Worm (Caenorhabditis elegans) whole organism, L1 larva: ENCODE measurements around the gene coh-3.

Experiments used
- alr-1 ChIP-seq: fragments of 200-800 bp; sonication (Bioruptor generic); optimal IDR thresholded peaks from 2 replicates; lab custom pipeline; 2018; ENCODE audit warnings: borderline replicate concordance, mild to moderate bottlenecking, missing genetic modification characterization, missing compliant biosample characterization
- aly-2 ChIP-seq: fragments of 150-350 bp; optimal IDR thresholded peaks from 2 replicates; lab custom pipeline; 2014; ENCODE audit warnings: missing biosample characterization, missing genetic modification characterization
- blmp-1 ChIP-seq: fragments of 150-350 bp; optimal IDR thresholded peaks from 2 replicates; lab custom pipeline; 2014; ENCODE audit warnings: missing biosample characterization, missing genetic modification characterization
- ceh-63 ChIP-seq: fragments of 200-800 bp; sonication (Bioruptor generic); optimal IDR thresholded peaks from 2 replicates; lab custom pipeline; 2018; ENCODE audit warnings: mild to moderate bottlenecking, missing genetic modification characterization, missing compliant biosample characterization
- ceh-88 ChIP-seq: fragments of 200-800 bp; sonication (Bioruptor generic); IDR thresholded peaks from 2 replicates; pipeline ENCODE4 v1.3.6; 2022; ENCODE audit warnings: missing genetic modification characterization, missing compliant biosample characterization
- dpl-1 ChIP-seq, 3 experiments: fragments of 150-350 bp in 2 of 3; sonication (generic microtip) in 1 of 3; optimal IDR thresholded peaks; 2 replicates each; lab custom pipeline; 2014 to 2017; ENCODE audit warnings: missing biosample characterization in 3 of 3, missing genetic modification characterization in 3 of 3, missing genetic modification reagents in 3 of 3
- efl-1 ChIP-seq, 4 experiments: fragments of 150-350 bp; optimal IDR thresholded peaks in 3 of 4; peaks in 1 of 4; 1 replicate in 1 of 4; 2 replicates in 3 of 4; lab custom pipeline; 2014; ENCODE audit warnings: missing biosample characterization in 2 of 4, missing genetic modification characterization in 2 of 4, missing genetic modification reagents in 2 of 4
- efl-3 ChIP-seq: fragments of 200-800 bp; sonication (Bioruptor generic); optimal IDR thresholded peaks from 2 replicates; lab custom pipeline; 2018; ENCODE audit warnings: mild to moderate bottlenecking, missing genetic modification characterization, missing compliant biosample characterization
- elt-2 ChIP-seq: sonication (generic microtip); optimal IDR thresholded peaks from 2 replicates; lab custom pipeline; 2016; ENCODE audit warnings: missing genetic modification characterization, mild to moderate bottlenecking, inconsistent platforms, missing compliant biosample characterization, missing genetic modification reagents
- elt-3 ChIP-seq, 6 experiments: fragments of 150-350 bp in 1 of 6; sonication (generic microtip); optimal IDR thresholded peaks; 2 replicates each; lab custom pipeline; 2017 to 2018; ENCODE audit warnings: missing biosample characterization in 6 of 6, missing genetic modification characterization in 6 of 6, inconsistent platforms in 1 of 6
- ets-5 ChIP-seq: fragments of 200-800 bp; sonication (Bioruptor generic); IDR thresholded peaks from 2 replicates; pipeline ENCODE4 v1.3.6; 2022; ENCODE audit warnings: missing genetic modification characterization, missing compliant biosample characterization
- fkh-4 ChIP-seq: sonication (generic microtip); optimal IDR thresholded peaks from 2 replicates; lab custom pipeline; 2016; ENCODE audit warnings: missing compliant biosample characterization, missing genetic modification characterization, borderline replicate concordance
- jun-1 ChIP-seq: fragments of 150-350 bp; optimal IDR thresholded peaks from 2 replicates; lab custom pipeline; 2014; ENCODE audit warnings: missing biosample characterization, missing genetic modification reagents, missing genetic modification characterization
- lin-14 ChIP-seq: fragments of 200-800 bp; sonication (Bioruptor generic); optimal IDR thresholded peaks from 2 replicates; lab custom pipeline; 2018; ENCODE audit warnings: mild to moderate bottlenecking, missing genetic modification characterization, moderate library complexity, missing compliant biosample characterization
- lin-39 ChIP-seq: fragments of 150-350 bp; optimal IDR thresholded peaks from 2 replicates; lab custom pipeline; 2014; ENCODE audit warnings: missing biosample characterization, missing genetic modification reagents, missing genetic modification characterization
- lir-3 ChIP-seq: sonication (generic microtip); optimal IDR thresholded peaks from 2 replicates; lab custom pipeline; 2016; ENCODE audit warnings: mild to moderate bottlenecking, missing genetic modification characterization, moderate library complexity, missing compliant biosample characterization; ENCODE audit not compliant: poor library complexity
- lsy-2 ChIP-seq, 2 experiments: fragments of 150-350 bp; optimal IDR thresholded peaks; 2 replicates each; lab custom pipeline; 2014; ENCODE audit warnings: missing biosample characterization in 2 of 2, missing genetic modification characterization in 2 of 2
- mdl-1 ChIP-seq, 2 experiments: fragments of 150-350 bp; optimal IDR thresholded peaks; 2 replicates each; lab custom pipeline; 2014 to 2017; ENCODE audit warnings: missing biosample characterization in 2 of 2, missing genetic modification characterization in 2 of 2, inconsistent platforms in 1 of 2
- nhr-20 ChIP-seq: sonication (generic microtip); optimal IDR thresholded peaks from 2 replicates; lab custom pipeline; 2016; ENCODE audit warnings: mild to moderate bottlenecking, missing genetic modification characterization, missing compliant biosample characterization
- pqm-1 ChIP-seq: sonication (generic microtip); optimal IDR thresholded peaks from 3 replicates; lab custom pipeline; 2017; ENCODE audit warnings: missing biosample characterization, missing genetic modification characterization
- rnt-1 ChIP-seq: sonication (generic microtip); optimal IDR thresholded peaks from 2 replicates; lab custom pipeline; 2016; ENCODE audit warnings: mild to moderate bottlenecking, missing genetic modification characterization, moderate library complexity, missing compliant biosample characterization
- sox-4 ChIP-seq: sonication (generic microtip); optimal IDR thresholded peaks from 2 replicates; lab custom pipeline; 2016; ENCODE audit warnings: missing genetic modification characterization, missing compliant biosample characterization
- sptf-1 ChIP-seq: fragments of 150-350 bp; optimal IDR thresholded peaks from 2 replicates; lab custom pipeline; 2014; ENCODE audit warnings: missing biosample characterization, missing genetic modification characterization
- tlp-1 ChIP-seq: fragments of 150-350 bp; optimal IDR thresholded peaks from 2 replicates; lab custom pipeline; 2014; ENCODE audit warnings: missing biosample characterization, missing genetic modification characterization
- unc-30 ChIP-seq: sonication (generic microtip); optimal IDR thresholded peaks from 2 replicates; lab custom pipeline; 2017; ENCODE audit warnings: missing biosample characterization, missing genetic modification characterization
- unc-62 ChIP-seq: fragments of 150-350 bp; optimal IDR thresholded peaks from 2 replicates; lab custom pipeline; 2014; ENCODE audit warnings: missing biosample characterization, missing genetic modification reagents, missing genetic modification characterization
- unc-98 ChIP-seq: fragments of 200-800 bp; sonication (Bioruptor generic); IDR thresholded peaks from 2 replicates; pipeline ENCODE4 v1.3.6; 2022; ENCODE audit warnings: missing genetic modification characterization, missing compliant biosample characterization
- vab-15 ChIP-seq: sonication (generic microtip); optimal IDR thresholded peaks from 2 replicates; lab custom pipeline; 2017; ENCODE audit warnings: missing genotype, mild to moderate bottlenecking, missing genetic modification characterization, missing compliant biosample characterization
- xbp-1 ChIP-seq: sonication (generic microtip); optimal IDR thresholded peaks from 2 replicates; lab custom pipeline; 2016; ENCODE audit warnings: missing genetic modification characterization, missing compliant biosample characterization

Gene coh-3

ce11 chrV:14468196-14468874, 11.1 kb downstream of the coh-3 start, which contains the start of gene srz-97 (continued):
- TF ChIP-seq lin-14 (GFP tag; lab: Kevin White, UChicago) (peak; percentile 42), alr-1 (tag; lab: Kevin White, UChicago) (no peak)

ce11 chrV:14468931-14469330, 11.7 kb downstream of the coh-3 start, which contains the start of gene clec-57:
clec-57 (plus strand) TSS chrV:14469231.
- TF ChIP-seq lsy-2 (tag; optimal IDR thresholded peaks at IDR 0.05; lab: Kevin White, UChicago), result no peak
- no peak for TF ChIP-seq xbp-1 (tag; lab: Kevin White, UChicago)
- no peak for TF ChIP-seq vab-15 (tag; lab: Kevin White, UChicago)
- TF ChIP-seq unc-62 (GFP tag; lab: Kevin White, UChicago), result no peak
- no peak for TF ChIP-seq tlp-1 (tag; lab: Kevin White, UChicago)
- TF ChIP-seq fkh-4 (tag; lab: Kevin White, UChicago), result no peak
- no peak for TF ChIP-seq aly-2 (tag; lab: Kevin White, UChicago)
- TF ChIP-seq mdl-1 (tag; optimal IDR thresholded peaks at IDR 0.05; lab: Kevin White, UChicago), result no peak
- TF ChIP-seq ets-5 (GFP tag; lab: Robert Waterston, UW), result no peak
- TF ChIP-seq pqm-1 (tag; lab: Kevin White, UChicago), result no peak
- no peak for TF ChIP-seq jun-1
- TF ChIP-seq ceh-63 (GFP tag; lab: Kevin White, UChicago), result no peak
- TF ChIP-seq ceh-88, result no peak
- no peak for TF ChIP-seq elt-3 (tag; optimal IDR thresholded peaks at IDR 0.05; lab: Kevin White, UChicago)
- TF ChIP-seq dpl-1 (GFP tag; optimal IDR thresholded peaks at IDR 0.05; lab: Kevin White, UChicago), result no peak
- TF ChIP-seq sptf-1, result no peak
- TF ChIP-seq blmp-1 (tag; lab: Kevin White, UChicago), result no peak
- no peak for TF ChIP-seq nhr-20 (tag; lab: Kevin White, UChicago)

- TF ChIP-seq efl-1 (optimal IDR thresholded peaks at IDR 0.05; lab: Kevin White, UChicago), result no peak
- peak in 1 of 2 experiments; percentile 85 for TF ChIP-seq efl-1 (GFP tag; optimal IDR thresholded peaks at IDR 0.05 in 1 of 2; lab: Kevin White, UChicago)
- TF ChIP-seq unc-98 (GFP tag; lab: Robert Waterston, UW), result no peak
Measured at ce11 chrV:14472229-14472628, 15.0 kb downstream of the coh-3 start, which contains the start of gene clec-227. clec-227 (plus strand) TSS chrV:14472529.

- TF ChIP-seq sox-4 (tag; lab: Kevin White, UChicago) (no peak), lir-3 (tag; lab: Kevin White, UChicago) (no peak), efl-3 (GFP tag; lab: Kevin White, UChicago) (no peak), rnt-1 (no peak), ceh-88 (no peak)
Measured at ce11 chrV:14474099-14474498, 16.9 kb downstream of the coh-3 start, which contains the start of gene clec-56. clec-56 (plus strand) TSS chrV:14474399.

- TF ChIP-seq vab-15 (tag; lab: Kevin White, UChicago), result no peak
- TF ChIP-seq lin-39 (tag; lab: Kevin White, UChicago), result no peak
- no peak for TF ChIP-seq efl-1 (optimal IDR thresholded peaks at IDR 0.05; lab: Kevin White, UChicago)
- TF ChIP-seq efl-1 (GFP tag; optimal IDR thresholded peaks at IDR 0.05 in 1 of 2; lab: Kevin White, UChicago), result peak in 1 of 2 experiments; percentile 63
- no peak for TF ChIP-seq mdl-1 (tag; optimal IDR thresholded peaks at IDR 0.05; lab: Kevin White, UChicago)
- peak; percentile 52 for TF ChIP-seq elt-2
- TF ChIP-seq unc-30 (tag; lab: Kevin White, UChicago), result no peak
Measured at ce11 chrV:14476680-14477079, 19.5 kb downstream of the coh-3 start, which contains the start of gene clec-54. clec-54 (plus strand) TSS chrV:14476903.

- TF ChIP-seq aly-2 (tag; lab: Kevin White, UChicago), result no peak
- peak; percentile 40 for TF ChIP-seq elt-2
- TF ChIP-seq, all 84 proteins: peak for 1
Measured at ce11 chrV:14478979-14479378, 21.8 kb downstream of the coh-3 start, which contains the start of gene clec-55. clec-55 (plus strand) TSS chrV:14479279.
